Fruit fly (Drosophila melanogaster) whole organism, wandering third instar larva: ENCODE data around the gene CG42820.

Experiments used
- Abd-B ChIP-seq: fragments of >200 bp; optimal IDR thresholded peaks from 2 replicates; lab custom pipeline; 2017; ENCODE audit warnings: missing biosample characterization, missing genetic modification characterization
- CG32264 ChIP-seq: fragments of 200-800 bp; sonication (Bioruptor generic); optimal IDR thresholded peaks from 2 replicates; lab custom pipeline; 2016; ENCODE audit warnings: missing biosample characterization, missing genetic modification characterization
- CG9705 ChIP-seq: fragments of 200-800 bp; sonication (Bioruptor generic); optimal IDR thresholded peaks from 2 replicates; lab custom pipeline; 2018; ENCODE audit warnings: missing biosample characterization, mild to moderate bottlenecking, missing genetic modification characterization
- CrebA ChIP-seq: fragments of 200-800 bp; sonication (Bioruptor generic); optimal IDR thresholded peaks from 2 replicates; lab custom pipeline; 2016; ENCODE audit warnings: missing biosample characterization, mild to moderate bottlenecking, missing genetic modification characterization, borderline replicate concordance
- Dfd ChIP-seq: fragments of >200 bp; optimal IDR thresholded peaks from 2 replicates; lab custom pipeline; 2017; ENCODE audit warnings: missing biosample characterization, missing genetic modification characterization
- GATAd ChIP-seq: sonication (Bioruptor generic); optimal IDR thresholded peaks from 2 replicates; lab custom pipeline; 2016; ENCODE audit warnings: missing biosample characterization, missing genetic modification characterization
- Hnf4 ChIP-seq: fragments of 200-800 bp; sonication (Bioruptor generic); optimal IDR thresholded peaks from 2 replicates; lab custom pipeline; 2016; ENCODE audit warnings: missing biosample characterization, mild to moderate bottlenecking, missing genetic modification characterization
- Hr78 ChIP-seq: fragments of >200 bp; optimal IDR thresholded peaks from 2 replicates; lab custom pipeline; 2017; ENCODE audit warnings: missing biosample characterization, missing genetic modification characterization
- Hr83 ChIP-seq: fragments of 200-300 bp; sonication (Bioruptor generic); optimal IDR thresholded peaks from 2 replicates; lab custom pipeline; 2016; ENCODE audit warnings: missing biosample characterization, mild to moderate bottlenecking, missing genetic modification characterization, moderate library complexity; ENCODE audit not compliant: poor library complexity, severe bottlenecking
- Jra ChIP-seq: sonication (Bioruptor generic); optimal IDR thresholded peaks from 2 replicates; lab custom pipeline; 2016; ENCODE audit warnings: missing biosample characterization, missing genetic modification characterization
- Mio ChIP-seq: sonication (Bioruptor generic); optimal IDR thresholded peaks from 2 replicates; lab custom pipeline; 2016; ENCODE audit warnings: missing biosample characterization, missing genetic modification characterization
- Myc ChIP-seq: fragments of >200 bp; optimal IDR thresholded peaks from 2 replicates; lab custom pipeline; 2017
- N ChIP-seq: fragments of >200 bp; optimal IDR thresholded peaks from 2 replicates; lab custom pipeline; 2018; ENCODE audit warnings: missing biosample characterization, missing external identifiers, missing genetic modification characterization
- OdsH ChIP-seq: fragments of 200-800 bp; sonication (Bioruptor generic); optimal IDR thresholded peaks from 2 replicates; lab custom pipeline; 2016; ENCODE audit warnings: missing biosample characterization, mild to moderate bottlenecking, missing genetic modification characterization
- Rel ChIP-seq, 2 experiments: fragments of 200-800 bp; sonication (Bioruptor generic) in 1 of 2; optimal IDR thresholded peaks; 2 replicates in 1 of 2; 3 replicates in 1 of 2; lab custom pipeline; 2016 to 2019; ENCODE audit warnings: mild to moderate bottlenecking in 2 of 2, missing biosample characterization in 2 of 2, missing genetic modification characterization in 2 of 2, moderate library complexity in 1 of 2
- Sp1 ChIP-seq: fragments of 200-800 bp; sonication (Bioruptor generic); optimal IDR thresholded peaks from 3 replicates; lab custom pipeline; 2019; ENCODE audit warnings: missing biosample characterization, mild to moderate bottlenecking, missing genetic modification characterization, moderate library complexity
- br ChIP-seq: fragments of 200-800 bp; sonication (Bioruptor generic); optimal IDR thresholded peaks from 2 replicates; lab custom pipeline; 2016; ENCODE audit warnings: missing biosample characterization, missing genetic modification characterization
- brk ChIP-seq: fragments of 200-800 bp; sonication (Bioruptor generic); optimal IDR thresholded peaks from 2 replicates; lab custom pipeline; 2016; ENCODE audit warnings: missing biosample characterization, mild to moderate bottlenecking, missing genetic modification characterization
- foxo ChIP-seq, 2 experiments: fragments of 200-800 bp; sonication (Bioruptor generic); optimal IDR thresholded peaks; 2 replicates in 1 of 2; 3 replicates in 1 of 2; lab custom pipeline; 2016 to 2017; ENCODE audit warnings: missing biosample characterization in 2 of 2, missing genetic modification characterization in 2 of 2
- fru ChIP-seq: fragments of 200-800 bp; sonication (Bioruptor generic); optimal IDR thresholded peaks from 3 replicates; lab custom pipeline; 2016; ENCODE audit warnings: missing biosample characterization, mild to moderate bottlenecking, missing genetic modification characterization
- h ChIP-seq: fragments of 200-800 bp; sonication (Bioruptor generic); optimal IDR thresholded peaks from 3 replicates; lab custom pipeline; 2016; ENCODE audit warnings: missing biosample characterization, mild to moderate bottlenecking, missing genetic modification characterization
- jim ChIP-seq: fragments of 175-275, 200-325 bp; sonication (Bioruptor generic); optimal IDR thresholded peaks from 2 replicates; lab custom pipeline; 2016; ENCODE audit warnings: missing biosample characterization, mild to moderate bottlenecking, missing genetic modification characterization
- pan ChIP-seq: fragments of >200 bp; optimal IDR thresholded peaks from 2 replicates; lab custom pipeline; 2017
- rgr ChIP-seq: fragments of 200-800 bp; sonication (Bioruptor generic); optimal IDR thresholded peaks from 3 replicates; lab custom pipeline; 2016; ENCODE audit warnings: missing biosample characterization, mild to moderate bottlenecking, missing genetic modification characterization
- sage ChIP-seq: fragments of 200-800 bp; sonication (Bioruptor generic); optimal IDR thresholded peaks from 2 replicates; lab custom pipeline; 2016; ENCODE audit warnings: missing biosample characterization, mild to moderate bottlenecking, missing genetic modification characterization
- sv ChIP-seq: fragments of 200-800 bp; sonication (Bioruptor generic); optimal IDR thresholded peaks from 3 replicates; lab custom pipeline; 2016; ENCODE audit warnings: missing biosample characterization, missing genetic modification characterization
- tai ChIP-seq: sonication (Bioruptor generic); optimal IDR thresholded peaks from 2 replicates; lab custom pipeline; 2016; ENCODE audit warnings: missing biosample characterization, missing genetic modification characterization
- usp ChIP-seq: fragments of >200 bp; optimal IDR thresholded peaks from 2 replicates; lab custom pipeline; 2017; ENCODE audit warnings: missing biosample characterization, missing genetic modification characterization
- woc ChIP-seq: sonication (Bioruptor generic); optimal IDR thresholded peaks from 2 replicates; lab custom pipeline; 2016; ENCODE audit warnings: missing biosample characterization, mild to moderate bottlenecking, missing genetic modification characterization

CG42820 gene

DNA sequence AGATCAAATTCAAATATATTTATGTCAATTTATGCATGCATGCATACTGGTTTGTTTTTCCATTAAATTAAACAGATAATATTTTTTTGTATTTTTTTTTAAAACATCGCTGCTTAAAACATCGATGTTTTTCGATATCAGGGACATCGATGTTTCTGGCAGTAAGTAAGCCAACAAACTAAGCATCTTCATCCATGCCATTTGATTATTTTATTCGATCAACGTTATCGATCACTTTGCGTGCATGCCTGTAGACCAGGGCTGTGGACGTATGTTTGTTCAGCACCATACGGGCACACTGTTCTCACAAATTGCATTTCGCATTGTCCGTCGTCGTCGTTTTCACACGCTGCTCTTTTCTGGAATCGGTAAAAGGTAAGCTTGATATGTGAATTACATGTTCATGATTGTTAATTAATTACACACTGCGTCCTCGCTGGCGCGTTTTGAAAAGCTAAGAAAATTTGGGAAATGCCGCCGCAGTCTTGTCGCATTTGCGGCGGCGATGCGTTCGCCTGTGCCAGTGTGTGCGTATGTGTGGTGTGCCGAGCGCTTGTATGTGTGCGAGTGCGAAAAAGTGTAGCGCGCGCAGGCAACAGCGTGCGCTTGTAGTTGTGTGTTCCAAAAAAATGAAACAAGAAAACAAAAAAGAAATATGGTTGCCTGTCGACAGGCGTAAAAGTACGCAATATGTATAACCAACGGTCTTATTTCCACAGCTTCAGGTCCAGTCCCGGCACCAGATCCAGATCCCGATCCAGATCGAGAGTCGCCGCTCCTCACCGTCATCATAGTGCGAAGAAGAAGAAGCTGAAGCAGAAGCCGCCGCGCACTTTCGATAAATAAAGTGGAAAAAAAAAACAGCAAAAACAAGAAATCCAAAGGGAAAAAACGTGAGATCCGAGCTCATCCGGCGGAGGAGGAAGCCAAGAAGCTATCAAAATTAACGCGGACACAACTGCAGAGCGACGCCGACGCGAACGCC, 11.4 kb upstream of the CG42820 start, which contains the start of gene emb (continued):
- TF ChIP-seq Abd-B: no peak
- TF ChIP-seq foxo (GFP tag; optimal IDR thresholded peaks at IDR 0.05; lab: Kevin White, UChicago): peak in 1 of 2 experiments; percentile 60
- no peak for TF ChIP-seq Mio (GFP tag; lab: Kevin White, UChicago)
- TF ChIP-seq Hr78 (GFP tag; lab: Kevin White, UChicago): no peak
- TF ChIP-seq Dfd (GFP tag; lab: Kevin White, UChicago): no peak
- TF ChIP-seq CG32264 (GFP tag; lab: Kevin White, UChicago): no peak
- peak; percentile 46 for TF ChIP-seq jim (GFP tag; lab: Kevin White, UChicago)
- TF ChIP-seq Myc: no peak
- TF ChIP-seq h: peak; percentile 58
- TF ChIP-seq, all 38 proteins: peak for 18

DNA sequence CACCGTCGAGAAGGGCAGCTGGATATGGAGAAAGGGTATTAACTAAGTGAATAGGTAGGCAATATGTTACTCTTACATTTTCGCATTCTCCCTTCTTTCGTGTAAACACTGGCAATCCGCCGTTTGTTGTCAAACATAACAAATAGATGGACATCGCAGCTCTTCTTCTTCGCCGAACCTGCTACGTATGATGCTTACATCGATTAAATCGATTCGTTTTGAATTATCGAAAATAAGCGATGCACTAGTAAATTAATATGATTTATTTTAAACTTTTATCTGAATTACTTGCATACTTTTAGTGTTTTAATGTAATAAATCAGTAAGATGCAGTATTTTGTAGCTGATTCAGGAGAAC, 10.7 kb upstream of the CG42820 start, which contains the start of gene fy:
fy (minus strand) TSS at position 353 of the 358 bp plus-strand sequence.
- TF ChIP-seq h: no peak
- no peak for TF ChIP-seq usp (GFP tag; lab: Kevin White, UChicago)
- TF ChIP-seq CrebA (GFP tag; lab: Kevin White, UChicago): no peak
- no peak for TF ChIP-seq CG9705 (GFP tag; lab: Kevin White, UChicago)
- TF ChIP-seq Hnf4 (GFP tag; lab: Kevin White, UChicago): no peak
- no peak for TF ChIP-seq fru (GFP tag; lab: Kevin White, UChicago)
- TF ChIP-seq woc (GFP tag; lab: Kevin White, UChicago): no peak
- no peak for TF ChIP-seq sage (GFP tag; lab: Kevin White, UChicago)
- no peak for TF ChIP-seq Rel (GFP tag; optimal IDR thresholded peaks at IDR 0.05; lab: Kevin White, UChicago)
- TF ChIP-seq Rel (tag; optimal IDR thresholded peaks at IDR 0.05; lab: Kevin White, UChicago): no peak
- no peak for TF ChIP-seq pan (lab: Kevin White, UChicago)
- TF ChIP-seq Hr83: no peak
- TF ChIP-seq tai: no peak
- TF ChIP-seq brk: no peak
- no peak for TF ChIP-seq OdsH
- TF ChIP-seq Jra (GFP tag; lab: Kevin White, UChicago): no peak
- no peak for TF ChIP-seq N (GFP tag; lab: Kevin White, UChicago)
- no peak for TF ChIP-seq Abd-B
- TF ChIP-seq sv (GFP tag; lab: Kevin White, UChicago): no peak
- TF ChIP-seq, all 38 proteins: peak for 0

- TF ChIP-seq tai (no peak), sage (GFP tag; lab: Kevin White, UChicago) (peak; percentile 26)
Observed at dm6 chr2L:8399863-8400598, 7.8 kb upstream of the CG42820 start, which contains the start of gene CG31898. Gene CG31898 (plus strand): TSS chr2L:8400421.

DNA sequence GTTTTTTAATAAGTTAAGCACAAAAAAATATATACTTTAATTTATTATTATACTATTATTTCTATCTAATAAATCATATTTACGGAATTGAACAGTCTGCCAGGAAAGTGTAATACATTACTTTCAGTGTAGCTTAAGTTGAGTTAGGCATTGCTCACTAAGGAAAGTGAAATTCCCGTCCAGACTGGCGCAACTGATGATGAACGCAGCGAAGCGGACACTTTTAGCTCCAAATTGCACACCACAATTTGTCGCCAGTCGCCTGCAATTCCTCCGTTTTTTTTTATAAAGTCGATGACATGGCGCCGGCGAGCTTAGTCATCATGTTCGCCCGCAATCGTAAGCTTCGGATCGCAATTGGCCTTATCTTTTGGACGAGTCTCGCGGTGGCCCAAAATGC, 6.5 kb upstream of the CG42820 start, which contains the start of gene CG13386:
CG13386 (plus strand) TSS at position 301 of the 400 bp plus-strand sequence.
- TF ChIP-seq Hnf4 (GFP tag; lab: Kevin White, UChicago): no peak
- TF ChIP-seq Dfd (GFP tag; lab: Kevin White, UChicago): no peak
- TF ChIP-seq Myc: no peak
- no peak for TF ChIP-seq rgr
- TF ChIP-seq usp (GFP tag; lab: Kevin White, UChicago): no peak
- no peak for TF ChIP-seq Hr83
- no peak for TF ChIP-seq Sp1 (GFP tag; lab: Kevin White, UChicago)
- TF ChIP-seq h: no peak
- no peak for TF ChIP-seq brk

DNA sequence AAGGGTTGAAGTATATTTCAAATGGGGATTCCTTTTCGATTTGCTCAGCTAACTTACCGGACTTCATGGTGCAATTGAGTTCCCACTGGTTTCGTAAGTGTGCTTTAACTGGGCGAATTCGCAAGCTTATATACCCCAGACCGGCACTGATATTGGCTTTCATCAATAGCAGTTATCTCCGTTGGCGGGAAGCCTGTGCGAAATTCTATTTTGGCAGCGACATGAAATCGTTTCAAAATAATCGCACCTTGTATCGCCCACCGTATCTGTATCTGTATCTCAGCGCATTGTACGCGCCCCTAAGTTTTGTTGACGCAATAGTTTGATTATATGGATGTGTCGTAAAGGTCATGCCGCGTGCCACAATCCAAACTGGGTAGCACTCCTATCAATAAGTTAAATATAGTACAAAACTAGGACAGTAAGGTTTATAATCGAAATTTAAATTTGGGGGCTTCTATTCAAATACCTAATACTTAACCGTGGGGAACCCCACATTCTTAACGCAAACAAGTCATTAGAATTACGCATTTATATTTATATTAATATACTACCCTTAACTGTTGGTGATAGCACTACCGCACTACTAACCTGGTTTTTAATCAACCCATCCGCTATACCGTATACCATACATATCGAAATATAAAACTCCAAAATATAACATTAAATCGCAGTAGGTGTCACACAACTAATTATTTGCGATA, 4.0 kb upstream of the CG42820 start, which contains the start of the genes Peritrophin-15a and CG13385:
Peritrophin-15a (minus strand) TSS at position 101 of the 704 bp plus-strand sequence.
CG13385 (plus strand) TSS at position 654 of the 704 bp plus-strand sequence.
- no peak for TF ChIP-seq Jra (GFP tag; lab: Kevin White, UChicago)
- no peak for TF ChIP-seq Rel (GFP tag; optimal IDR thresholded peaks at IDR 0.05; lab: Kevin White, UChicago)
- no peak for TF ChIP-seq Rel (tag; optimal IDR thresholded peaks at IDR 0.05; lab: Kevin White, UChicago)
- TF ChIP-seq Abd-B: no peak
- TF ChIP-seq br (GFP tag; lab: Kevin White, UChicago): no peak
- no peak for TF ChIP-seq tai
- no peak for TF ChIP-seq foxo (GFP tag; optimal IDR thresholded peaks at IDR 0.05; lab: Kevin White, UChicago)
- TF ChIP-seq GATAd (GFP tag; lab: Kevin White, UChicago): no peak
- no peak for TF ChIP-seq Hr83
- TF ChIP-seq Hnf4 (GFP tag; lab: Kevin White, UChicago): no peak
- TF ChIP-seq, all 38 proteins: peak for 0
